Fruit fly (Drosophila melanogaster): ENCODE data around the gene Ca-alpha1T.

Ca-alpha1T gene

dm6 chrX:6179428-6179827 is 12.9 kb downstream of the Ca-alpha1T start (continued):
- TF ChIP-seq Ssrp (tag; optimal IDR thresholded peaks at IDR 0.05) (no peak), dysf (GFP tag; IDR thresholded peaks at IDR 0.05) (peak; percentile 55), btn (GFP tag; optimal IDR thresholded peaks at IDR 0.05) (no peak), CG11398 (GFP tag; optimal IDR thresholded peaks at IDR 0.05) (no peak), Bdp1 (GFP tag; optimal IDR thresholded peaks at IDR 0.05) (no peak), lilli (GFP tag; optimal IDR thresholded peaks at IDR 0.05) (peak; percentile 41), Kr (GFP tag; optimal IDR thresholded peaks at IDR 0.05) (no peak), CG11695 (GFP tag; IDR thresholded peaks at IDR 0.05) (peak; percentile 56; the same call in 1 of the 3 replicates), CG13287 (GFP tag; IDR thresholded peaks at IDR 0.05; ENCODE audit: partially characterized antibody) (no peak), Mrtf (GFP tag; IDR thresholded peaks at IDR 0.05) (0 out of 3 replicates have a peak, but pooled peaks have one; percentile 39), CG11456 (GFP tag; IDR thresholded peaks at IDR 0.05) (0 out of 3 replicates have a peak, but pooled peaks have one; percentile 71), seq (GFP tag; IDR thresholded peaks at IDR 0.05) (no peak), Vsx1 (GFP tag; optimal IDR thresholded peaks at IDR 0.05) (no peak), Hr3 (GFP tag; optimal IDR thresholded peaks at IDR 0.05) (no peak), dmrt99B (tag; optimal IDR thresholded peaks at IDR 0.05) (peak; percentile 58), GATAe (GFP tag; conservative IDR thresholded peaks at IDR 0.05) (no peak), lmd (GFP tag; IDR thresholded peaks at IDR 0.05) (peak; percentile 47; the same call in 1 of the 2 replicates), CG14965 (GFP tag; optimal IDR thresholded peaks at IDR 0.05; ENCODE audit: borderline replicate concordance) (no peak), crol (GFP tag; IDR thresholded peaks at IDR 0.05) (no peak), Med (GFP tag) (peak; percentile 88), Drgx (GFP tag; IDR thresholded peaks at IDR 0.05) (peak; percentile 57), cwo (GFP tag; optimal IDR thresholded peaks at IDR 0.05) (no peak), CG34376 (GFP tag; optimal IDR thresholded peaks at IDR 0.05) (peak; percentile 11), H15 (GFP tag; IDR thresholded peaks at IDR 0.05) (peak; percentile 55; the same call in 1 of the 3 replicates), CG8290 (GFP tag; optimal IDR thresholded peaks at IDR 0.05) (no peak), CG8290 (tag; optimal IDR thresholded peaks at IDR 0.05) (peak in 1 of 2 experiments; percentile 33), ranshi (GFP tag; IDR thresholded peaks at IDR 0.05) (peak; percentile 52; the same call in 1 of the 2 replicates), CG5953 (GFP tag; IDR thresholded peaks at IDR 0.05) (0 out of 2 replicates have a peak, but pooled peaks have one; percentile 25), br (optimal IDR thresholded peaks at IDR 0.05) (no peak), nerfin-1 (tag; optimal IDR thresholded peaks at IDR 0.05) (no peak), CG14050 (GFP tag; IDR thresholded peaks at IDR 0.05) (no peak), zen (tag; optimal IDR thresholded peaks at IDR 0.05) (no peak), CG1024 (GFP tag; IDR thresholded peaks at IDR 0.05) (no peak), Mes4 (GFP tag; optimal IDR thresholded peaks at IDR 0.05) (no peak), CG15514 (GFP tag; optimal IDR thresholded peaks at IDR 0.05) (no peak), Elba2 (GFP tag; optimal IDR thresholded peaks at IDR 0.05) (no peak), CG30020 (tag; optimal IDR thresholded peaks at IDR 0.05) (no peak), Bteb2 (GFP tag; optimal IDR thresholded peaks at IDR 0.05) (no peak), CG8089 (GFP tag; optimal IDR thresholded peaks at IDR 0.05) (no peak), Dip2 (GFP tag; IDR thresholded peaks at IDR 0.05) (no peak), D (optimal IDR thresholded peaks at IDR 0.05) (no peak), D (GFP tag; optimal IDR thresholded peaks at IDR 0.05) (no peak), Max (GFP tag; optimal IDR thresholded peaks at IDR 0.05) (no peak), NK7.1 (GFP tag; optimal IDR thresholded peaks at IDR 0.05) (no peak), CG11247 (GFP tag; IDR thresholded peaks at IDR 0.05) (peak; percentile 55), z (GFP tag; IDR thresholded peaks at IDR 0.05) (no peak), CG9932 (GFP tag; IDR thresholded peaks at IDR 0.05) (peak; percentile 46), kni (GFP tag; optimal IDR thresholded peaks at IDR 0.05) (no peak), nerfin-2 (GFP tag; IDR thresholded peaks at IDR 0.05; ENCODE audit: partially characterized antibody) (no peak), H2.0 (GFP tag; IDR thresholded peaks at IDR 0.05) (no peak), CG9215 (GFP tag; IDR thresholded peaks at IDR 0.05) (no peak), tio (GFP tag; optimal IDR thresholded peaks at IDR 0.05) (no peak), jing (GFP tag; optimal IDR thresholded peaks at IDR 0.05) (no peak)

All from whole organism, embryonic.